Fruit fly (Drosophila melanogaster) whole organism, embryonic: Measurements from ENCODE around the gene Lgr3.
A peak's percentile ranks its signal among the peaks of the same experiment; 100 is the strongest.

Experiments
- Adf1 ChIP-seq: fragments of 200-800 bp; sonication (Bioruptor generic); IDR thresholded peaks from 2 replicates; pipeline ENCODE4 v1.3.6; 2022; ENCODE audit warnings: missing biosample characterization, missing genetic modification characterization
- Awh ChIP-seq: fragments of 200-800 bp; sonication (Bioruptor generic); IDR thresholded peaks from 2 replicates; pipeline ENCODE4, ENCODE4 v1.3.6; 2022; ENCODE audit warnings: missing biosample characterization, missing genetic modification characterization
- CG10543 ChIP-seq: fragments of 200-800 bp; sonication (Bioruptor generic); optimal IDR thresholded peaks from 3 replicates; lab custom pipeline; 2017; ENCODE audit warnings: missing biosample characterization, mild to moderate bottlenecking, missing genetic modification characterization, moderate library complexity
- CG10959 ChIP-seq: fragments of 200-800 bp; sonication (Bioruptor generic); IDR thresholded peaks from 2 replicates; pipeline ENCODE4 v1.3.6; 2022; ENCODE audit warnings: missing biosample characterization, missing genetic modification characterization
- CG12104 ChIP-seq: fragments of 200-800 bp; sonication (Bioruptor generic); optimal IDR thresholded peaks from 3 replicates; lab custom pipeline; 2016; ENCODE audit warnings: missing biosample characterization, missing genetic modification characterization
- CG12744 ChIP-seq: fragments of 200-800 bp; sonication (Bioruptor generic); optimal IDR thresholded peaks from 2 replicates; lab custom pipeline; 2016; ENCODE audit warnings: missing biosample characterization, missing genetic modification characterization
- CG13424 ChIP-seq: fragments of 200-800 bp; sonication (Bioruptor generic); optimal IDR thresholded peaks from 2 replicates; lab custom pipeline; 2019; ENCODE audit warnings: missing biosample characterization, mild to moderate bottlenecking, missing genetic modification characterization, moderate library complexity
- CG16863 ChIP-seq: fragments of 200-800 bp; sonication (Bioruptor generic); optimal IDR thresholded peaks from 3 replicates; lab custom pipeline; 2016; ENCODE audit warnings: missing biosample characterization, missing genetic modification characterization
- CG18262 ChIP-seq: fragments of 200-800 bp; optimal IDR thresholded peaks from 3 replicates; lab custom pipeline; 2019; ENCODE audit warnings: missing biosample characterization, mild to moderate bottlenecking, missing genetic modification characterization, moderate library complexity
- CG2678 ChIP-seq: fragments of 200-800 bp; sonication (Bioruptor generic); optimal IDR thresholded peaks from 3 replicates; lab custom pipeline; 2019; ENCODE audit warnings: missing biosample characterization, mild to moderate bottlenecking, missing genetic modification characterization, moderate library complexity
- CG31365 ChIP-seq: fragments of 200-800 bp; sonication (Bioruptor generic); optimal IDR thresholded peaks from 2 replicates; lab custom pipeline; 2018; ENCODE audit warnings: missing biosample characterization, mild to moderate bottlenecking, missing genetic modification characterization
- CG33213 ChIP-seq: fragments of 200-800 bp; sonication (Bioruptor generic); optimal IDR thresholded peaks from 3 replicates; lab custom pipeline; 2016; ENCODE audit warnings: missing biosample characterization, missing genetic modification characterization
- CG43689 ChIP-seq: fragments of 200-800 bp; sonication (Bioruptor generic); IDR thresholded peaks from 2 replicates; pipeline ENCODE4 v1.3.6; 2022; ENCODE audit warnings: missing biosample characterization, missing genetic modification characterization
- CG8359 ChIP-seq: fragments of 200-800 bp; sonication (Bioruptor generic); optimal IDR thresholded peaks from 2 replicates; lab custom pipeline; 2017; ENCODE audit warnings: missing biosample characterization, mild to moderate bottlenecking, missing genetic modification characterization, borderline replicate concordance
- CG9609 ChIP-seq: fragments of 200-800 bp; sonication (Bioruptor generic); optimal IDR thresholded peaks from 3 replicates; lab custom pipeline; 2016; ENCODE audit warnings: missing biosample characterization, missing genetic modification characterization
- Chrac-16 ChIP-seq: fragments of 200-800 bp; sonication (Bioruptor generic); optimal IDR thresholded peaks from 3 replicates; lab custom pipeline; 2016; ENCODE audit warnings: missing biosample characterization, missing genetic modification characterization
- Dad ChIP-seq: fragments of 200-800 bp; sonication (Bioruptor generic); optimal IDR thresholded peaks from 3 replicates; lab custom pipeline; 2016; ENCODE audit warnings: missing biosample characterization, missing genetic modification characterization
- Ets65A ChIP-seq: fragments of 200-800 bp; sonication (Bioruptor generic); peaks from one replicate; lab custom pipeline; 2016; ENCODE audit warnings: missing biosample characterization, missing genetic modification characterization
- Fer3 ChIP-seq: fragments of 200-800 bp; sonication (Bioruptor generic); optimal IDR thresholded peaks from 2 replicates; lab custom pipeline; 2018; ENCODE audit warnings: missing biosample characterization, mild to moderate bottlenecking, missing genetic modification characterization, moderate library complexity
- H15 ChIP-seq: fragments of 200-800 bp; sonication (Bioruptor generic); IDR thresholded peaks from 3 replicates; pipeline ENCODE4 v1.3.6; 2022; ENCODE audit warnings: missing biosample characterization, missing genetic modification characterization
- HHEX ChIP-seq: fragments of 200-800 bp; sonication (Bioruptor generic); optimal IDR thresholded peaks from 3 replicates; lab custom pipeline; 2017; ENCODE audit warnings: missing biosample characterization, mild to moderate bottlenecking, missing genetic modification characterization, missing genetic modification reagents
- Hey ChIP-seq: fragments of 200-800 bp; sonication (Bioruptor generic); optimal IDR thresholded peaks from 3 replicates; lab custom pipeline; 2018; ENCODE audit warnings: missing biosample characterization, mild to moderate bottlenecking, missing genetic modification characterization
- Kr ChIP-seq: fragments of 200-800 bp; sonication (Bioruptor generic); optimal IDR thresholded peaks from 2 replicates; lab custom pipeline; 2017; ENCODE audit warnings: missing biosample characterization, mild to moderate bottlenecking, missing genetic modification characterization
- Lhr ChIP-seq: fragments of 200-800 bp; sonication (Bioruptor generic); optimal IDR thresholded peaks from 3 replicates; lab custom pipeline; 2017; ENCODE audit warnings: mild to moderate bottlenecking, missing biosample characterization, missing genetic modification reagents, missing genetic modification characterization
- MBD-R2 ChIP-seq: fragments of 200-800 bp; sonication (Bioruptor generic); IDR thresholded peaks from 2 replicates; pipeline ENCODE4 v1.3.6; 2022; ENCODE audit warnings: missing biosample characterization, missing genetic modification characterization
- MESR4 ChIP-seq: fragments of 200-800 bp; sonication (Bioruptor generic); optimal IDR thresholded peaks from 2 replicates; lab custom pipeline; 2018; ENCODE audit warnings: missing biosample characterization, mild to moderate bottlenecking, missing genetic modification characterization, moderate library complexity
- Mes4 ChIP-seq: fragments of 200-800 bp; sonication (Bioruptor generic); optimal IDR thresholded peaks from 2 replicates; lab custom pipeline; 2016; ENCODE audit warnings: missing biosample characterization, missing genetic modification characterization
- Neu2 ChIP-seq: fragments of 200-800 bp; sonication (Bioruptor generic); optimal IDR thresholded peaks from 3 replicates; lab custom pipeline; 2016; ENCODE audit warnings: missing biosample characterization, missing genetic modification characterization, borderline replicate concordance
- NfI ChIP-seq: fragments of 200-800 bp; sonication (Bioruptor generic); optimal IDR thresholded peaks from 3 replicates; lab custom pipeline; 2018; ENCODE audit warnings: missing biosample characterization, mild to moderate bottlenecking, missing genetic modification characterization, moderate library complexity
- Oli ChIP-seq: fragments of 200-800 bp; sonication (Bioruptor generic); optimal IDR thresholded peaks from 2 replicates; lab custom pipeline; 2018; ENCODE audit warnings: missing biosample characterization, mild to moderate bottlenecking, missing genetic modification characterization, moderate library complexity
- Six4 ChIP-seq: fragments of 200-800 bp; sonication (Bioruptor generic); optimal IDR thresholded peaks from 2 replicates; lab custom pipeline; 2016; ENCODE audit warnings: missing biosample characterization, missing genetic modification characterization
- Spps ChIP-seq: fragments of 200-800 bp; sonication (Bioruptor generic); optimal IDR thresholded peaks from 2 replicates; lab custom pipeline; 2018; ENCODE audit warnings: missing biosample characterization, mild to moderate bottlenecking, missing genetic modification characterization
- Sry-δ ChIP-seq: fragments of 200-800 bp; sonication (Bioruptor generic); optimal IDR thresholded peaks from 2 replicates; lab custom pipeline; 2016; ENCODE audit warnings: missing biosample characterization, missing genetic modification characterization
- TFAM ChIP-seq: fragments of 200-800 bp; sonication (Bioruptor generic); optimal IDR thresholded peaks from 2 replicates; lab custom pipeline; 2017; ENCODE audit warnings: missing biosample characterization, missing genetic modification characterization, inconsistent platforms
- Tbp ChIP-seq: fragments of >200 bp; optimal IDR thresholded peaks from 2 replicates; lab custom pipeline; 2018; ENCODE audit warnings: missing biosample characterization, missing genetic modification characterization
- Trl ChIP-seq, 3 experiments: fragments of >200 bp in 2 of 3; fragments of 200-800 bp in 1 of 3; sonication (Bioruptor generic) in 1 of 3; optimal IDR thresholded peaks; 2 replicates in 1 of 3; 3 replicates in 2 of 3; lab custom pipeline; 2016 to 2017; ENCODE audit warnings: missing biosample characterization in 1 of 3, missing genetic modification characterization in 1 of 3
- Xrp1 ChIP-seq: fragments of 200-800 bp; sonication (Bioruptor generic); IDR thresholded peaks from 2 replicates; pipeline ENCODE4 v1.3.6; 2022; ENCODE audit warnings: missing biosample characterization, missing genetic modification characterization
- ap ChIP-seq: fragments of 200-800 bp; sonication (Bioruptor generic); IDR thresholded peaks from 2 replicates; pipeline ENCODE4 v1.3.6; 2022; ENCODE audit warnings: missing biosample characterization, missing genetic modification characterization
- ara ChIP-seq: fragments of 200-800 bp; sonication (Bioruptor generic); IDR thresholded peaks from 2 replicates; pipeline ENCODE4 v1.3.6; 2022; ENCODE audit warnings: missing biosample characterization, missing genetic modification characterization
- bowl ChIP-seq: fragments of 200-800 bp; sonication (Bioruptor generic); IDR thresholded peaks from 2 replicates; pipeline ENCODE4 v1.3.6; 2022; ENCODE audit warnings: missing biosample characterization, missing genetic modification characterization
- caup ChIP-seq: fragments of 200-800 bp; sonication (Bioruptor generic); optimal IDR thresholded peaks from 3 replicates; lab custom pipeline; 2017; ENCODE audit warnings: missing biosample characterization, mild to moderate bottlenecking, missing genetic modification characterization, moderate library complexity; ENCODE audit not compliant: severe bottlenecking
- dati ChIP-seq: fragments of 200-800 bp; sonication (Bioruptor generic); IDR thresholded peaks from 2 replicates; pipeline ENCODE4 v1.3.6; 2022; ENCODE audit warnings: missing biosample characterization, missing genetic modification characterization
- dimm ChIP-seq: fragments of 200-800 bp; sonication (Bioruptor generic); IDR thresholded peaks from 2 replicates; pipeline ENCODE4 v1.3.6; 2022; ENCODE audit warnings: missing biosample characterization, missing genetic modification characterization
- dm ChIP-seq: fragments of 200-800 bp; sonication (Bioruptor generic); optimal IDR thresholded peaks from 3 replicates; lab custom pipeline; 2016; ENCODE audit warnings: missing biosample characterization, missing genetic modification characterization
- fd3F ChIP-seq: fragments of 200-800 bp; sonication (Bioruptor generic); optimal IDR thresholded peaks from 2 replicates; lab custom pipeline; 2018; ENCODE audit warnings: missing biosample characterization, mild to moderate bottlenecking, missing genetic modification characterization, moderate library complexity
- ind ChIP-seq: fragments of 200-800 bp; sonication (Bioruptor generic); optimal IDR thresholded peaks from 3 replicates; lab custom pipeline; 2016; ENCODE audit warnings: missing biosample characterization, missing genetic modification characterization
- kah ChIP-seq: fragments of 200-800 bp; sonication (Bioruptor generic); optimal IDR thresholded peaks from 2 replicates; lab custom pipeline; 2018; ENCODE audit warnings: missing biosample characterization, mild to moderate bottlenecking, missing genetic modification characterization
- nau ChIP-seq: fragments of 200-800 bp; sonication (Bioruptor generic); optimal IDR thresholded peaks from 3 replicates; lab custom pipeline; 2017; ENCODE audit warnings: missing biosample characterization, mild to moderate bottlenecking, missing genetic modification characterization, missing genetic modification reagents
- nerfin-1 ChIP-seq: fragments of 200-800 bp; sonication (Bioruptor generic); optimal IDR thresholded peaks from 3 replicates; lab custom pipeline; 2019; ENCODE audit warnings: missing biosample characterization, mild to moderate bottlenecking, missing genetic modification characterization, moderate library complexity
- sd ChIP-seq: fragments of 200-800 bp; sonication (Bioruptor generic); optimal IDR thresholded peaks from 3 replicates; lab custom pipeline; 2018; ENCODE audit warnings: missing biosample characterization, mild to moderate bottlenecking, missing genetic modification characterization, moderate library complexity
- sens ChIP-seq: fragments of 200-800 bp; sonication (Bioruptor generic); peaks from one replicate; lab custom pipeline; 2016; ENCODE audit warnings: missing biosample characterization, missing genetic modification characterization

Gene Lgr3

dm6 chr3R:25684859-25685258 lies 19.2 kb downstream of the Lgr3 start, which contains the start of gene RpL27 (continued):
- TF ChIP-seq ara (GFP tag; lab: Robert Waterston, UW), result no peak; the same call in 1 of the 2 replicates
- TF ChIP-seq Xrp1 (GFP tag; lab: Robert Waterston, UW), result peak; percentile 48; the same call in 1 of the 2 replicates
- 0 out of 2 replicates have a peak, but pooled peaks have one; percentile 38 for TF ChIP-seq Awh (GFP tag; lab: Robert Waterston, UW)
- TF ChIP-seq CG2678, result peak; percentile 73
- peak; percentile 96 for TF ChIP-seq Sry-δ (GFP tag; lab: Kevin White, UChicago)
- TF ChIP-seq CG12744 (GFP tag; lab: Kevin White, UChicago), result peak; percentile 44
- TF ChIP-seq CG33213 (GFP tag; lab: Kevin White, UChicago), result peak; percentile 89
- TF ChIP-seq CG13424, result peak; percentile 53
- peak; percentile 82 for TF ChIP-seq kah (GFP tag; lab: Kevin White, UChicago)
- TF ChIP-seq TFAM, result peak; percentile 49
- peak; percentile 92 for TF ChIP-seq Mes4 (GFP tag; lab: Kevin White, UChicago)
- peak; percentile 76 for TF ChIP-seq CG18262 (tag; lab: Kevin White, UChicago)
- TF ChIP-seq sd, result no peak
- TF ChIP-seq NfI, result peak; percentile 89
- TF ChIP-seq Tbp (GFP tag; lab: Kevin White, UChicago), result no peak
- TF ChIP-seq CG12104 (GFP tag; lab: Kevin White, UChicago), result peak; percentile 81
- peak; percentile 74 for TF ChIP-seq Hey
- peak; percentile 72 for TF ChIP-seq CG31365 (tag; lab: Kevin White, UChicago)
- peak; percentile 58 for TF ChIP-seq CG9609 (GFP tag; lab: Kevin White, UChicago)
- TF ChIP-seq CG16863, result peak; percentile 52
- peak; percentile 71; the same call in 1 of the 2 replicates for TF ChIP-seq MBD-R2 (GFP tag; lab: Robert Waterston, UW)
- TF ChIP-seq Neu2 (GFP tag; lab: Kevin White, UChicago), result no peak
- peak; percentile 31 for TF ChIP-seq Chrac-16 (GFP tag; lab: Kevin White, UChicago)
- TF ChIP-seq Dad (GFP tag; lab: Kevin White, UChicago), result peak; percentile 70
- TF ChIP-seq HHEX, result peak; percentile 84
- no peak; the same call in 1 of the 2 replicates for TF ChIP-seq ap (GFP tag; lab: Robert Waterston, UW)
- peak; percentile 92 for TF ChIP-seq sens (GFP tag; lab: Kevin White, UChicago)
- peak; percentile 46 for TF ChIP-seq ind (GFP tag; lab: Kevin White, UChicago)
- TF ChIP-seq Six4 (GFP tag; lab: Kevin White, UChicago), result peak; percentile 59
- no peak for TF ChIP-seq CG43689 (GFP tag; lab: Robert Waterston, UW)
- TF ChIP-seq caup (GFP tag; lab: Kevin White, UChicago), result peak; percentile 96
- TF ChIP-seq fd3F, result peak; percentile 60
- TF ChIP-seq Spps, result peak; percentile 67
- TF ChIP-seq dm, result peak; percentile 93
- peak; percentile 92 for TF ChIP-seq Ets65A (GFP tag; lab: Kevin White, UChicago)
- peak; percentile 88 for TF ChIP-seq Fer3 (tag; lab: Kevin White, UChicago)
- peak; percentile 65 for TF ChIP-seq Oli (tag; lab: Kevin White, UChicago)
- peak; percentile 85 for TF ChIP-seq H15
- TF ChIP-seq CG8359 (GFP tag; lab: Kevin White, UChicago), result peak; percentile 75
- TF ChIP-seq dimm, result no peak
- TF ChIP-seq Kr (GFP tag; lab: Kevin White, UChicago), result peak; percentile 18
- peak; percentile 82 for TF ChIP-seq Lhr (GFP tag; lab: Kevin White, UChicago)
- TF ChIP-seq CG10959 (GFP tag; lab: Robert Waterston, UW), result no peak
- TF ChIP-seq CG10543 (GFP tag; lab: Kevin White, UChicago), result peak; percentile 91
- TF ChIP-seq Adf1 (GFP tag; lab: Robert Waterston, UW), result peak; percentile 55; the same call in 1 of the 2 replicates
- TF ChIP-seq bowl (GFP tag; lab: Robert Waterston, UW), result peak; percentile 67
- TF ChIP-seq Trl (optimal IDR thresholded peaks at IDR 0.05; lab: Kevin White, UChicago), result no peak
- TF ChIP-seq Trl (GFP tag; optimal IDR thresholded peaks at IDR 0.05; lab: Kevin White, UChicago), result peak; percentile 84
- TF ChIP-seq dati, result no peak
- peak; percentile 85 for TF ChIP-seq nerfin-1
- TF ChIP-seq MESR4 (GFP tag; lab: Kevin White, UChicago), result peak; percentile 97
- TF ChIP-seq nau (GFP tag; lab: Kevin White, UChicago), result peak; percentile 87
